Fruit fly (Drosophila melanogaster) whole organism: Measurements from ENCODE around the gene Lerp.
A peak's percentile ranks its signal among the peaks of the same experiment; 100 is the strongest.

Source experiments
- CG8478 ChIP-seq: fragments of >200 bp; optimal IDR thresholded peaks from 2 replicates; lab custom pipeline; 2018; ENCODE audit warnings: inconsistent platforms
- EcR ChIP-seq, 2 experiments: fragments of >200 bp; optimal IDR thresholded peaks; 2 replicates each; lab custom pipeline; 2017; ENCODE audit warnings: missing biosample characterization in 2 of 2, missing genetic modification characterization in 2 of 2, missing genetic modification reagents in 2 of 2
- pan ChIP-seq: fragments of >200 bp; optimal IDR thresholded peaks from 2 replicates; lab custom pipeline; 2017
- psq ChIP-seq: fragments of >200 bp; optimal IDR thresholded peaks from 2 replicates; lab custom pipeline; 2017
- usp ChIP-seq: fragments of >200 bp; optimal IDR thresholded peaks from 2 replicates; lab custom pipeline; 2017; ENCODE audit warnings: missing biosample characterization, missing genetic modification characterization, mixed read lengths

- TF ChIP-seq psq (lab: Kevin White, UChicago) (no peak), pan (lab: Kevin White, UChicago) (peak; percentile 49), CG8478 (lab: Kevin White, UChicago) (no peak), usp (GFP tag; lab: Kevin White, UChicago) (no peak), EcR (GFP tag; optimal IDR thresholded peaks at IDR 0.05; lab: Kevin White, UChicago) (no peak)
Observed at dm6 chr3R:26899982-26900381, 37.1 kb upstream of the Lerp start.
